Fruit fly (Drosophila melanogaster): ENCODE results near the gene CG44475.
A peak's percentile ranks its signal among the peaks of the same experiment; 100 is the strongest.

The CG44475 gene

dm6 chr2L:15910937-15911590, 28.1 kb upstream of the CG44475 start (continued):
- TF ChIP-seq BEAF-32 (GFP tag; optimal IDR thresholded peaks at IDR 0.05), result peak; percentile 15
- TF ChIP-seq TFAM (GFP tag; optimal IDR thresholded peaks at IDR 0.05), result peak; percentile 80
- TF ChIP-seq Chrac-16 (GFP tag; optimal IDR thresholded peaks at IDR 0.05), result peak; percentile 95
- TF ChIP-seq CG11723 (GFP tag; optimal IDR thresholded peaks at IDR 0.05), result peak; percentile 92
- peak; percentile 96 for TF ChIP-seq da (GFP tag; optimal IDR thresholded peaks at IDR 0.05)
- peak; percentile 97 for TF ChIP-seq CG10366 (GFP tag; IDR thresholded peaks at IDR 0.05)
- peak; percentile 95 for TF ChIP-seq CG10209 (GFP tag; optimal IDR thresholded peaks at IDR 0.05)
- TF ChIP-seq peb (GFP tag; IDR thresholded peaks at IDR 0.05), result peak; percentile 93
- TF ChIP-seq CG31388 (GFP tag; optimal IDR thresholded peaks at IDR 0.05), result peak; percentile 75
- TF ChIP-seq insv (GFP tag; optimal IDR thresholded peaks at IDR 0.05), result peak; percentile 62 to 64
- peak; percentile 80 for TF ChIP-seq CG17186 (GFP tag; optimal IDR thresholded peaks at IDR 0.05)
- TF ChIP-seq fd3F (GFP tag; optimal IDR thresholded peaks at IDR 0.05), result peak; percentile 95
- peak; percentile 98 for TF ChIP-seq seq (GFP tag; IDR thresholded peaks at IDR 0.05)
- TF ChIP-seq Neu2 (GFP tag; optimal IDR thresholded peaks at IDR 0.05; ENCODE audit: borderline replicate concordance), result peak; percentile 39
- peak; percentile 93 for TF ChIP-seq croc (GFP tag; conservative IDR thresholded peaks at IDR 0.05)
- TF ChIP-seq az2 (GFP tag; optimal IDR thresholded peaks at IDR 0.05), result peak; percentile 97
- TF ChIP-seq sqz (GFP tag; optimal IDR thresholded peaks at IDR 0.05), result peak; percentile 92
- TF ChIP-seq CG18599 (GFP tag; optimal IDR thresholded peaks at IDR 0.05), result peak; percentile 94
- peak; percentile 88 for TF ChIP-seq CG11560 (tag; IDR thresholded peaks at IDR 0.05)
- no peak for TF ChIP-seq Dfd (GFP tag; optimal IDR thresholded peaks at IDR 0.05)
- TF ChIP-seq Hmr (GFP tag; optimal IDR thresholded peaks at IDR 0.05), result peak; percentile 94
- TF ChIP-seq CG12236 (GFP tag; optimal IDR thresholded peaks at IDR 0.05), result peak; percentile 91
- peak; percentile 2 to 64 for TF ChIP-seq crp (GFP tag; optimal IDR thresholded peaks at IDR 0.05)
- peak; percentile 94 for TF ChIP-seq CG32532 (GFP tag; IDR thresholded peaks at IDR 0.05)
- TF ChIP-seq NfI (GFP tag; optimal IDR thresholded peaks at IDR 0.05), result peak; percentile 94
- TF ChIP-seq CG13287 (GFP tag; IDR thresholded peaks at IDR 0.05; ENCODE audit: partially characterized antibody), result no peak; the same call in 1 of the 2 replicates
- TF ChIP-seq lab (GFP tag; optimal IDR thresholded peaks at IDR 0.05), result peak; percentile 95
- peak; percentile 85 for TF ChIP-seq Nf-YC (tag; optimal IDR thresholded peaks at IDR 0.05)
- TF ChIP-seq Rfx (GFP tag; IDR thresholded peaks at IDR 0.05), result peak; percentile 95
- peak; percentile 94 for TF ChIP-seq CG11398 (GFP tag; optimal IDR thresholded peaks at IDR 0.05)
- no peak for TF ChIP-seq Hr78 (GFP tag; optimal IDR thresholded peaks at IDR 0.05)
- TF ChIP-seq CG6272 (GFP tag; IDR thresholded peaks at IDR 0.05), result peak; percentile 92
- peak; percentile 97 for TF ChIP-seq CG7839 (tag; optimal IDR thresholded peaks at IDR 0.05)
- TF ChIP-seq pfk (GFP tag; optimal IDR thresholded peaks at IDR 0.05), result peak; percentile 46
- TF ChIP-seq sr (GFP tag; IDR thresholded peaks at IDR 0.05), result peak; percentile 66; the same call in 1 of the 3 replicates
- peak; percentile 86 for TF ChIP-seq slou (GFP tag; optimal IDR thresholded peaks at IDR 0.05)
- TF ChIP-seq bbx (GFP tag; IDR thresholded peaks at IDR 0.05; ENCODE audit: partially characterized antibody), result no peak
- peak; percentile 93 for TF ChIP-seq tin (GFP tag; optimal IDR thresholded peaks at IDR 0.05)
- TF ChIP-seq CG4820 (GFP tag; optimal IDR thresholded peaks at IDR 0.05), result peak; percentile 95
- TF ChIP-seq CG6254 (GFP tag; optimal IDR thresholded peaks at IDR 0.05), result peak; percentile 87
- peak; percentile 91 for TF ChIP-seq Mes4 (GFP tag; optimal IDR thresholded peaks at IDR 0.05)
- TF ChIP-seq unpg (GFP tag; optimal IDR thresholded peaks at IDR 0.05), result peak; percentile 98
- 0 out of 3 replicates have a peak, but pooled peaks have one; percentile 23 for TF ChIP-seq vnd (GFP tag; IDR thresholded peaks at IDR 0.05; ENCODE audit: partially characterized antibody)
- peak; percentile 87 for TF ChIP-seq jigr1 (GFP tag; IDR thresholded peaks at IDR 0.05)
- peak; percentile 9 for TF ChIP-seq aop (GFP tag; IDR thresholded peaks at IDR 0.05)
- TF ChIP-seq eyg (GFP tag; optimal IDR thresholded peaks at IDR 0.05), result peak; percentile 87
- TF ChIP-seq MESR4 (GFP tag; optimal IDR thresholded peaks at IDR 0.05), result peak; percentile 47
- peak; percentile 92 for TF ChIP-seq CG1647 (GFP tag; optimal IDR thresholded peaks at IDR 0.05)

Measured in whole organism, embryonic.